Fruit fly (Drosophila melanogaster): ENCODE data around the gene CG13138.
A peak's percentile ranks its signal among the peaks of the same experiment; 100 is the strongest.

CG13138 gene

dm6 chr2L:10310614-10311382 is 9.0 kb upstream of the CG13138 start, which contains the start of gene Cdk5alpha:
Gene Cdk5alpha, minus strand, starts transcription at chr2L:10310956.
- TF ChIP-seq GATAd (GFP tag; optimal IDR thresholded peaks at IDR 0.05) (no peak), Hr78 (GFP tag; optimal IDR thresholded peaks at IDR 0.05) (no peak), sv (GFP tag; optimal IDR thresholded peaks at IDR 0.05) (no peak), pan (optimal IDR thresholded peaks at IDR 0.05) (no peak), CG32264 (GFP tag; optimal IDR thresholded peaks at IDR 0.05) (no peak), Hr83 (GFP tag; optimal IDR thresholded peaks at IDR 0.05; ENCODE audit: poor library complexity, severe bottlenecking) (peak; percentile 6), tai (GFP tag; optimal IDR thresholded peaks at IDR 0.05) (peak; percentile 59), lola (GFP tag; optimal IDR thresholded peaks at IDR 0.05) (no peak), Mio (GFP tag; optimal IDR thresholded peaks at IDR 0.05) (no peak), Hnf4 (GFP tag; optimal IDR thresholded peaks at IDR 0.05) (peak; percentile 33), dsf (GFP tag; optimal IDR thresholded peaks at IDR 0.05; ENCODE audit: borderline replicate concordance) (no peak), foxo (GFP tag; optimal IDR thresholded peaks at IDR 0.05) (no peak), br (GFP tag; optimal IDR thresholded peaks at IDR 0.05) (no peak), Dif (GFP tag; optimal IDR thresholded peaks at IDR 0.05; ENCODE audit: partially characterized antibody) (no peak), HLH106 (tag; optimal IDR thresholded peaks at IDR 0.05) (no peak), dl (GFP tag; optimal IDR thresholded peaks at IDR 0.05; ENCODE audit: insufficient read depth in 1 of 2, partially characterized antibody in 2 of 2) (no peak), jim (GFP tag; optimal IDR thresholded peaks at IDR 0.05) (no peak), Jra (GFP tag; optimal IDR thresholded peaks at IDR 0.05) (no peak), dmrt93B (GFP tag; optimal IDR thresholded peaks at IDR 0.05) (no peak)

dm6 chr2L:10306518-10307260 is 4.9 kb upstream of the CG13138 start, which contains the start of the genes CG5390 and CG4968:
Gene CG5390, minus strand, starts transcription at chr2L:10306594.
Gene CG4968, plus strand, starts transcription at chr2L:10306922.
- TF ChIP-seq Rel (GFP tag; optimal IDR thresholded peaks at IDR 0.05) (peak; percentile 84), Rel (tag; optimal IDR thresholded peaks at IDR 0.05) (peak; percentile 69), foxo (GFP tag; optimal IDR thresholded peaks at IDR 0.05) (peak in 1 of 2 experiments; percentile 84), br (GFP tag; optimal IDR thresholded peaks at IDR 0.05) (no peak), OdsH (GFP tag; optimal IDR thresholded peaks at IDR 0.05) (peak; percentile 81), jim (GFP tag; optimal IDR thresholded peaks at IDR 0.05) (no peak), pan (optimal IDR thresholded peaks at IDR 0.05) (no peak), psq (GFP tag; optimal IDR thresholded peaks at IDR 0.05) (peak; percentile 71), GATAd (GFP tag; optimal IDR thresholded peaks at IDR 0.05) (no peak), sage (GFP tag; optimal IDR thresholded peaks at IDR 0.05) (peak; percentile 88), sv (GFP tag; optimal IDR thresholded peaks at IDR 0.05) (peak; percentile 52), brk (GFP tag; optimal IDR thresholded peaks at IDR 0.05) (peak; percentile 90), rgr (GFP tag; optimal IDR thresholded peaks at IDR 0.05) (peak; percentile 80), Jra (GFP tag; optimal IDR thresholded peaks at IDR 0.05) (peak; percentile 56), dmrt93B (GFP tag; optimal IDR thresholded peaks at IDR 0.05) (no peak), woc (GFP tag; optimal IDR thresholded peaks at IDR 0.05) (peak; percentile 67), h (GFP tag; optimal IDR thresholded peaks at IDR 0.05) (peak; percentile 74), ey (GFP tag; optimal IDR thresholded peaks at IDR 0.05) (peak; percentile 69), usp (GFP tag; optimal IDR thresholded peaks at IDR 0.05) (no peak), Mio (GFP tag; optimal IDR thresholded peaks at IDR 0.05) (no peak), dsf (GFP tag; optimal IDR thresholded peaks at IDR 0.05; ENCODE audit: borderline replicate concordance) (peak; percentile 46), Sp1 (GFP tag; optimal IDR thresholded peaks at IDR 0.05) (peak; percentile 85), HLH106 (tag; optimal IDR thresholded peaks at IDR 0.05) (peak; percentile 82), lola (GFP tag; optimal IDR thresholded peaks at IDR 0.05) (no peak), tai (GFP tag; optimal IDR thresholded peaks at IDR 0.05) (peak; percentile 66), Hnf4 (GFP tag; optimal IDR thresholded peaks at IDR 0.05) (peak; percentile 79), Vsx2 (GFP tag; optimal IDR thresholded peaks at IDR 0.05; ENCODE audit: partially characterized antibody) (no peak), CG9705 (GFP tag; optimal IDR thresholded peaks at IDR 0.05) (peak; percentile 72), Dif (GFP tag; optimal IDR thresholded peaks at IDR 0.05; ENCODE audit: partially characterized antibody) (peak; percentile 3), dl (GFP tag; optimal IDR thresholded peaks at IDR 0.05; ENCODE audit: insufficient read depth in 1 of 2, partially characterized antibody in 2 of 2) (no peak)

Measured in whole organism, wandering third instar larva.